Worm (Caenorhabditis elegans) whole organism, L2 larva: Measurements from ENCODE around the gene syd-2.

Experiments used
- C34F6.9 ChIP-seq: fragments of 150-350 bp; optimal IDR thresholded peaks from 2 replicates; lab custom pipeline; 2014; ENCODE audit warnings: missing biosample characterization, missing genetic modification characterization
- F13H6.1 ChIP-seq: sonication (generic microtip); optimal IDR thresholded peaks from 2 replicates; lab custom pipeline; 2016; ENCODE audit warnings: missing genetic modification characterization, missing compliant biosample characterization
- Y55F3AM.14 ChIP-seq: fragments of 200-800 bp; sonication (Bioruptor generic); optimal IDR thresholded peaks from 2 replicates; lab custom pipeline; 2018; ENCODE audit warnings: mild to moderate bottlenecking, missing genetic modification characterization, missing compliant biosample characterization
- alr-1 ChIP-seq: fragments of 150-350 bp; optimal IDR thresholded peaks from 2 replicates; lab custom pipeline; 2014; ENCODE audit warnings: missing biosample characterization, missing genetic modification characterization
- aly-2 ChIP-seq: fragments of 150-350 bp; optimal IDR thresholded peaks from 2 replicates; lab custom pipeline; 2014; ENCODE audit warnings: missing biosample characterization, missing genetic modification characterization
- ama-1 ChIP-seq: fragments of 150-350 bp; optimal IDR thresholded peaks from 2 replicates; lab custom pipeline; 2018; ENCODE audit warnings: inconsistent platforms
- blmp-1 ChIP-seq: sonication (generic microtip); optimal IDR thresholded peaks from 2 replicates; lab custom pipeline; 2017; ENCODE audit warnings: missing genetic modification characterization, mild to moderate bottlenecking, missing compliant biosample characterization, antibody characterized with exemption, moderate library complexity; ENCODE audit not compliant: insufficient read depth
- ceh-82 ChIP-seq: fragments of 150-350 bp; optimal IDR thresholded peaks from 2 replicates; lab custom pipeline; 2014; ENCODE audit warnings: missing biosample characterization, missing genetic modification characterization
- crh-2 ChIP-seq: sonication (generic microtip); optimal IDR thresholded peaks from 2 replicates; lab custom pipeline; 2017; ENCODE audit warnings: missing biosample characterization, missing genetic modification characterization
- dmd-4 ChIP-seq: sonication (generic microtip); optimal IDR thresholded peaks from 2 replicates; lab custom pipeline; 2017; ENCODE audit warnings: missing biosample characterization, missing genetic modification characterization
- egl-27 ChIP-seq: sonication (generic microtip); optimal IDR thresholded peaks from 3 replicates; lab custom pipeline; 2017; ENCODE audit warnings: missing biosample characterization, missing genetic modification reagents, missing genetic modification characterization
- elt-3 ChIP-seq: sonication (generic microtip); optimal IDR thresholded peaks from 2 replicates; lab custom pipeline; 2017; ENCODE audit warnings: missing biosample characterization, missing genetic modification characterization
- fos-1 ChIP-seq: fragments of 150-350 bp; optimal IDR thresholded peaks from 2 replicates; lab custom pipeline; 2014; ENCODE audit warnings: missing biosample characterization, missing genetic modification characterization
- gmeb-1 ChIP-seq: fragments of 150-350 bp; optimal IDR thresholded peaks from 2 replicates; lab custom pipeline; 2014; ENCODE audit warnings: missing biosample characterization, missing genetic modification characterization
- lin-11 ChIP-seq: fragments of 150-350 bp; sonication (generic microtip); optimal IDR thresholded peaks from 2 replicates; lab custom pipeline; 2014; ENCODE audit warnings: missing biosample characterization, missing genetic modification characterization, inconsistent platforms, mixed read lengths
- lin-13 ChIP-seq: fragments of 150-350 bp; optimal IDR thresholded peaks from 2 replicates; lab custom pipeline; 2014; ENCODE audit warnings: missing biosample characterization, missing genetic modification reagents, missing genetic modification characterization
- lsy-2 ChIP-seq, 2 experiments: fragments of 150-350 bp in 1 of 2; sonication (generic microtip) in 1 of 2; optimal IDR thresholded peaks; 2 replicates each; lab custom pipeline; 2014 to 2017; ENCODE audit warnings: missing biosample characterization in 2 of 2, missing genetic modification characterization in 2 of 2
- mab-5 ChIP-seq: fragments of 150-350 bp; optimal IDR thresholded peaks from 2 replicates; lab custom pipeline; 2014; ENCODE audit warnings: missing biosample characterization, missing genetic modification characterization
- mbf-1 ChIP-seq: sonication (generic microtip); optimal IDR thresholded peaks from 2 replicates; lab custom pipeline; 2017; ENCODE audit warnings: missing biosample characterization, missing genetic modification characterization
- nhr-10 ChIP-seq: sonication (generic microtip); optimal IDR thresholded peaks from 2 replicates; lab custom pipeline; 2017; ENCODE audit warnings: missing biosample characterization, missing genetic modification characterization
- nhr-11 ChIP-seq: fragments of 150-350 bp; optimal IDR thresholded peaks from 2 replicates; lab custom pipeline; 2014; ENCODE audit warnings: missing biosample characterization, missing genetic modification characterization
- nhr-12 ChIP-seq: fragments of 150-350 bp; optimal IDR thresholded peaks from 2 replicates; lab custom pipeline; 2014; ENCODE audit warnings: missing biosample characterization, missing genetic modification characterization
- nhr-129 ChIP-seq: fragments of 150-350 bp; optimal IDR thresholded peaks from 2 replicates; lab custom pipeline; 2014; ENCODE audit warnings: missing biosample characterization, missing genetic modification characterization
- nhr-21 ChIP-seq: fragments of 150-350 bp; optimal IDR thresholded peaks from 2 replicates; lab custom pipeline; 2014; ENCODE audit warnings: missing biosample characterization, missing genetic modification characterization
- nhr-23 ChIP-seq: fragments of 150-350 bp; optimal IDR thresholded peaks from 2 replicates; lab custom pipeline; 2014; ENCODE audit warnings: missing biosample characterization, missing genetic modification reagents, missing genetic modification characterization
- nhr-237 ChIP-seq: fragments of 150-350 bp; optimal IDR thresholded peaks from 2 replicates; lab custom pipeline; 2014; ENCODE audit warnings: missing biosample characterization, missing genetic modification characterization
- nhr-25 ChIP-seq: fragments of 150-350 bp; sonication (generic microtip); optimal IDR thresholded peaks from 3 replicates; lab custom pipeline; 2014; ENCODE audit warnings: missing biosample characterization, missing genetic modification characterization
- nhr-6 ChIP-seq: fragments of 150-350 bp; optimal IDR thresholded peaks from 2 replicates; lab custom pipeline; 2014; ENCODE audit warnings: missing biosample characterization, missing genetic modification characterization
- peb-1 ChIP-seq: fragments of 150-350 bp; optimal IDR thresholded peaks from 2 replicates; lab custom pipeline; 2014; ENCODE audit warnings: missing biosample characterization, missing genetic modification characterization
- skn-1 ChIP-seq: sonication (generic microtip); optimal IDR thresholded peaks from 2 replicates; lab custom pipeline; 2017; ENCODE audit warnings: missing biosample characterization, missing genetic modification characterization
- sma-3 ChIP-seq: sonication (generic microtip); optimal IDR thresholded peaks from 2 replicates; lab custom pipeline; 2016; ENCODE audit warnings: missing genetic modification reagents, missing genetic modification characterization, missing compliant biosample characterization
- sma-9 ChIP-seq, 2 experiments: fragments of 150-350 bp in 1 of 2; sonication (generic microtip) in 1 of 2; optimal IDR thresholded peaks; 2 replicates each; lab custom pipeline; 2014 to 2016; ENCODE audit warnings: missing genetic modification characterization in 2 of 2, mild to moderate bottlenecking in 1 of 2, missing biosample characterization in 1 of 2, missing compliant biosample characterization in 1 of 2, missing genetic modification reagents in 1 of 2, moderate library complexity in 1 of 2
- unc-39 ChIP-seq: fragments of 150-350 bp; optimal IDR thresholded peaks from 2 replicates; lab custom pipeline; 2014; ENCODE audit warnings: missing biosample characterization, missing genetic modification characterization
- unc-55 ChIP-seq: fragments of 150-350 bp; sonication (generic microtip); optimal IDR thresholded peaks from 3 replicates; lab custom pipeline; 2014; ENCODE audit warnings: missing biosample characterization, missing genetic modification reagents, missing genetic modification characterization
- zag-1 ChIP-seq: fragments of 150-350 bp; optimal IDR thresholded peaks from 2 replicates; lab custom pipeline; 2014; ENCODE audit warnings: missing biosample characterization, missing genetic modification characterization
- ztf-1 ChIP-seq: fragments of 200-800 bp; sonication (Bioruptor generic); conservative IDR thresholded peaks from 2 replicates; pipeline ENCODE4 v1.3.6; 2022; ENCODE audit warnings: missing genetic modification characterization, missing compliant biosample characterization
- ztf-11 ChIP-seq: sonication (generic microtip); optimal IDR thresholded peaks from 2 replicates; lab custom pipeline; 2017; ENCODE audit warnings: missing biosample characterization, missing genetic modification characterization

syd-2 gene

DNA sequence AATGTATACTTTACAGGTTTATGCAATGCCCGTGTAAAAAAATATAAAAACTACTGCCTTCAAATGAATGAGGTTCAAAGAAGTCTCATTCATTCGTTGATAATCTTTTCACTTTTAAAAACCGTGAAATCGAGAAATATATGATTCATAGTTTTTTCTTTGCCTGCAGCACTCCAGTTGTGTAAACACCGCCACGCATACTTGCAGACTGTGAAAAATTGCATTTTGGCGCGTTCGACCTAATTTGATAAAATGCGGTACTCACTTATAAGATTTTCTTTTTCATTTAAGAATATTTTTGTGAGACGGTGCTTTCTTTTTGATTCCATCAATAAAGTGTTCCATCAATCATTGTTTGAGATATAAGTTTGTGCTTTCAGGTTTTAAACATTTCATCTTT is 11.7 kb upstream of the syd-2 start:
- no peak for TF ChIP-seq peb-1
- peak; percentile 56 for TF ChIP-seq crh-2 (tag; lab: Kevin White, UChicago)
- TF ChIP-seq aly-2 (tag; lab: Kevin White, UChicago) = no peak
- TF ChIP-seq Y55F3AM.14 (GFP tag; lab: Kevin White, UChicago) = no peak
- no peak for TF ChIP-seq nhr-12 (tag; lab: Kevin White, UChicago)
- no peak for TF ChIP-seq ztf-11 (tag; lab: Kevin White, UChicago)
- TF ChIP-seq nhr-237 (tag; lab: Kevin White, UChicago) = no peak
- no peak for TF ChIP-seq zag-1
- peak; percentile 74 for TF ChIP-seq unc-55 (GFP tag; lab: Kevin White, UChicago)
- no peak for TF ChIP-seq mbf-1 (tag; lab: Kevin White, UChicago)
- TF ChIP-seq gmeb-1 (tag; lab: Kevin White, UChicago) = peak; percentile 48
- TF ChIP-seq elt-3 (tag; lab: Kevin White, UChicago) = no peak
- peak in 1 of 2 experiments; percentile 54 for TF ChIP-seq lsy-2 (tag; optimal IDR thresholded peaks at IDR 0.05; lab: Kevin White, UChicago)
- TF ChIP-seq C34F6.9 (tag; lab: Kevin White, UChicago) = peak; percentile 33
- TF ChIP-seq alr-1 (tag; lab: Kevin White, UChicago) = no peak
- TF ChIP-seq lin-13 (GFP tag; lab: Kevin White, UChicago) = peak; percentile 9
- peak; percentile 37 for TF ChIP-seq sma-9 (GFP tag; optimal IDR thresholded peaks at IDR 0.05; lab: Kevin White, UChicago)
- TF ChIP-seq sma-9 (tag; optimal IDR thresholded peaks at IDR 0.05; lab: Kevin White, UChicago) = no peak
- peak; percentile 7 for TF ChIP-seq F13H6.1
- TF ChIP-seq nhr-129 = peak; percentile 24
- no peak for TF ChIP-seq nhr-25
- TF ChIP-seq blmp-1 (tag; lab: Kevin White, UChicago) = peak; percentile 30
- TF ChIP-seq fos-1 (tag; lab: Kevin White, UChicago) = peak; percentile 56
- TF ChIP-seq ztf-1 (GFP tag; lab: Robert Waterston, UW) = no peak

DNA sequence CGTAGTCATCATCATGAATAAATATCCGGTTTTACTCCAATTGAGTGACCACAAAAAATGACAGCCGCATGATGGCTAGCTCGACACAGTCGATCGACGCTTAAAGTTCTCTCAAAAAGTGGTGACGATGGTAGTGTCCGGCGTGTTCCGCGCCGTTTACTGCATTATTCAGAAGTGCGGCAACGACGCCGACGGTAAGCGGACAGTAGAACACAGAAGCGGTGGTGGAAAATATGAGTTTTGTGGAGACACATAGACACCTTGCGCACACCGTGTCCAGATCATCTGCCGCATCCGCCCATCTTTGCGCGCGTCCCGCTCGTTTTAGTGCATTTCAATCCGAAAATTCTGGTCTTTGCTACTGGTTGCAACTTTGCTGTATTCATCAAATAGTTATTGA is 4.2 kb upstream of the syd-2 start, which contains the start of gene F59F5.7:
Gene F59F5.7 (plus strand): TSS at position 301 of the 400 bp plus-strand sequence.
- TF ChIP-seq lin-11 (tag; lab: Kevin White, UChicago) = no peak
- no peak for TF ChIP-seq nhr-10 (tag; lab: Kevin White, UChicago)
- no peak for TF ChIP-seq mbf-1 (tag; lab: Kevin White, UChicago)
- TF ChIP-seq sma-3 (GFP tag; lab: Kevin White, UChicago) = no peak
- no peak for TF ChIP-seq dmd-4 (tag; lab: Kevin White, UChicago)
- no peak for TF ChIP-seq Y55F3AM.14 (GFP tag; lab: Kevin White, UChicago)
- no peak for TF ChIP-seq zag-1
- no peak for TF ChIP-seq gmeb-1 (tag; lab: Kevin White, UChicago)
- no peak for TF ChIP-seq F13H6.1
- no peak for TF ChIP-seq elt-3 (tag; lab: Kevin White, UChicago)
- TF ChIP-seq C34F6.9 (tag; lab: Kevin White, UChicago) = no peak
- TF ChIP-seq ama-1 (lab: Kevin White, UChicago) = no peak
- no peak for TF ChIP-seq nhr-25
- TF ChIP-seq crh-2 (tag; lab: Kevin White, UChicago) = no peak
- no peak for TF ChIP-seq ztf-11 (tag; lab: Kevin White, UChicago)
- TF ChIP-seq nhr-11 (tag; lab: Kevin White, UChicago) = no peak
- no peak for TF ChIP-seq egl-27
- TF ChIP-seq, all 48 proteins: peak for 0

DNA sequence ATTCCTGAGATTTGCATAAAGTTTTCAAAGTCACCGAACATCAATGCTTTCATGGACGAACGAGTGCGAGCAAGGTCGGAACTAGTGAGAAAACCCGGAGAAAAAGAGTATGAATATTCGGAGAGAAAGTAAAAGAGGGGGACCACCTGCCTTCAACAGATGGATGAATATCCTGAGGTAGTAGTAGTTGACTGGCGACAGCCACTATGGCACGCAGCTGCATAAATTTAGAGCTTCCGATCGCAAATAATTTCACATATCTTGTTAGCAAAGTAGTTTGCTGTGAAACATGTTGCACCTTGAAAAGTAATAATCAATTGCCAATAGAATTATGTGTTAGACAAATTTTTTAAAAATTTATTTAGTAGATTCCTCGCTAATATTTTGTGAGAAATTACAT is 1.7 kb upstream of the syd-2 start:
- TF ChIP-seq nhr-6 (tag; lab: Kevin White, UChicago) (no peak), nhr-11 (tag; lab: Kevin White, UChicago) (no peak), Y55F3AM.14 (GFP tag; lab: Kevin White, UChicago) (no peak), unc-39 (tag; lab: Kevin White, UChicago) (no peak), nhr-23 (no peak), nhr-10 (tag; lab: Kevin White, UChicago) (no peak), skn-1 (no peak), gmeb-1 (tag; lab: Kevin White, UChicago) (no peak), ceh-82 (no peak), sma-9 (GFP tag; optimal IDR thresholded peaks at IDR 0.05; lab: Kevin White, UChicago) (no peak), sma-9 (tag; optimal IDR thresholded peaks at IDR 0.05; lab: Kevin White, UChicago) (no peak), nhr-25 (no peak), mab-5 (no peak), F13H6.1 (no peak), nhr-129 (no peak), nhr-21 (tag; lab: Kevin White, UChicago) (no peak), ztf-11 (tag; lab: Kevin White, UChicago) (no peak), ztf-1 (GFP tag; lab: Robert Waterston, UW) (no peak), lsy-2 (tag; optimal IDR thresholded peaks at IDR 0.05; lab: Kevin White, UChicago) (no peak)
- TF ChIP-seq, all 48 proteins: peak for 0
